Fruit fly (Drosophila melanogaster): ENCODE results near the gene htl.

- no peak for TF ChIP-seq CG8478 (optimal IDR thresholded peaks at IDR 0.05)
- TF ChIP-seq pan (optimal IDR thresholded peaks at IDR 0.05) = no peak
- no peak for TF ChIP-seq psq (optimal IDR thresholded peaks at IDR 0.05)
Measured at dm6 chr3R:18097531-18097930, 44.7 kb upstream of the htl start.
